Fruit fly (Drosophila melanogaster): Measurements from ENCODE around the gene CG33158.
A peak's percentile ranks its signal among the peaks of the same experiment; 100 is the strongest.

CG33158 gene

DNA sequence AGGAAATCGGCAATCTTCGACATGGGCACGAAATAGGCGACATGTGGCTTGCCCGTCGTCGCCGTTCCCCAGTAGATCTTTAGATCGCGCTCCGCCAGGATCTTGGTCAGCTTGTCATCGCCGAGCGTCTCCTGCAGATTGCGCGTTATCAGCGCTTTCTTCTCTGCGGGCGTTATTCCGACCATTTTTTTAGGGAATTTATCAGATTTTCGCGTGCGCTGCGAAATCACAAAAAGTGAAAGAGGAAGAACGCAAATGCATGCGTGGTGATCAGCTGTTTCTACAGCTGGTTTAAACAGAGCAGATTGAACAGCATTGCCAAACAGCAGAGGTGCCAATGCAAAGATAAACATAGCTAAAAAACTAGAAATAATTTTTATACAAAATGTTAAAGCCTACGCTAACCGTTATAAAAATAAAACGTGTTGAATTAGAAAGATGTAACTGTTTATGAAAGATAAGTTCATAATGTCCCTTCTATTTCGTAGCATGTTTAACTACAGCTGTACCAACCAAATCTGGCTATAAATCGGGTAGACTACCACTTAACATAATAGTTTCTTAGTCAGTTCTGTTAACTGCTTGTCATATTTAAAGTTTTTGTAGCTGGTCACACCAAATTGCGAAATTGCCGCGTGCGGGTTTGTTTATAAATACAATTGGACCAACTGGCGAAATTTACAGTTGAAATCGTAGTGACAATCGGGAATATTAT, at the start of gene CG33158, which contains the start of gene TyrRS:
Gene CG33158, plus strand, starts transcription at position 539 of the 715 bp plus-strand sequence.
Gene TyrRS, minus strand, starts transcription at position 244 of the 715 bp plus-strand sequence.
- no peak for TF ChIP-seq psq (optimal IDR thresholded peaks at IDR 0.05)
- TF ChIP-seq usp (GFP tag; optimal IDR thresholded peaks at IDR 0.05), result no peak

DNA sequence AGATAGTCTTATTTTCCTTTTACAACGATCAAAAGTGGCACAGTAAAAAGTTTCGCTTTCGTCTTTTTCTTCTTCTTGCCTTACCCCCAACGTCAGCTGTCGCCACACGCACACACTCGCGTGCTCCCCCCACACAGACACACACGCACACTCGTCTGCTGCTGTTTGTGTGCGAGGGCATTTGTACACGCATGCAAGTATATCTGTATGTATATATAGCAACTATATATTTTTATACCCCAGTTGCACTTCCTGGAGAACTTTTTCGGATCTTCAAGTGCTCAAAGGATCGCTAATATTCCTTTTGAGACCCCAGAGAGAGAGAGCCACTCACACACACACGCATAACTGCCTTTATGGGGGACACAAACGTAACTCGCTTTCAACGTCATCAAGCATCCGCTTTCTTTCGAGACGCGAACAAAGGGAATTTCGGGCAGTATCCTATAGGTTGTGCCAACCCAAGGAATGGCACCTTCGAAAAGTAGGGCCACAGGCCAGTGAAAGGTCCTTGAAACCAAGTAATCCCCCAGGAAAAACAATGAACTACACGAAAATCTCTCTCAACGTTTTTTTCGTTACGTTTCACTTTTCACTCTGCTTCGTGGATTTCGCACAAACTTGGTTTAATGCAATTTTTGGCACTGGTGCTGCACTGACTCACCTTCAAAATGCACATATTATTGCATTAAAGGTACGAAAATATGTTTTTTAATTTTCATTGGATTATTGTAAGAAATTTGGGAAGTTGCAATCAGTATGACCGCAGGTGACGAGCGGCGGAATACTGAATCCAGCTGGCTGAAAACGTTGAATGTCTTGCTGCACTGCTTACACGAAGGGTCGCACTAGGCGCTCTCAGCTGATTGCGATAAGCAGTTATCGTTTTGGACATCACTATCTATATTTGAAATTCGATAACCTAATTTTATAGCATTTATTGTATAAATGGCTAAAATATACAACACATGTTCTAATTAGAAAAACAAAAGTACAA, 41.3 kb upstream of the CG33158 start, which contains the start of gene roq:
Gene roq, minus strand, starts transcription at position 799 of the 997 bp plus-strand sequence.
- TF ChIP-seq CG8478 (optimal IDR thresholded peaks at IDR 0.05) (peak; percentile 9), psq (optimal IDR thresholded peaks at IDR 0.05) (no peak), Dll (optimal IDR thresholded peaks at IDR 0.05) (no peak)

dm6 chr3L:16380770-16381169, 38.6 kb upstream of the CG33158 start:
- no peak for TF ChIP-seq usp (GFP tag; optimal IDR thresholded peaks at IDR 0.05)
- no peak for TF ChIP-seq EcR (GFP tag; optimal IDR thresholded peaks at IDR 0.05)
- no peak for TF ChIP-seq psq (optimal IDR thresholded peaks at IDR 0.05)
- TF ChIP-seq Dll (optimal IDR thresholded peaks at IDR 0.05), result no peak
- no peak for TF ChIP-seq pan (optimal IDR thresholded peaks at IDR 0.05)
- no peak for TF ChIP-seq CG8478 (optimal IDR thresholded peaks at IDR 0.05)

- TF ChIP-seq EcR (GFP tag; optimal IDR thresholded peaks at IDR 0.05) (no peak), psq (optimal IDR thresholded peaks at IDR 0.05) (no peak), Dll (optimal IDR thresholded peaks at IDR 0.05) (no peak), CG8478 (optimal IDR thresholded peaks at IDR 0.05) (no peak), usp (GFP tag; optimal IDR thresholded peaks at IDR 0.05) (no peak), pan (optimal IDR thresholded peaks at IDR 0.05) (no peak)
Measured at dm6 chr3L:16381184-16381797, 38.1 kb upstream of the CG33158 start, which contains the start of gene Agpat4. Gene Agpat4, minus strand, starts transcription at chr3L:16381570.

DNA sequence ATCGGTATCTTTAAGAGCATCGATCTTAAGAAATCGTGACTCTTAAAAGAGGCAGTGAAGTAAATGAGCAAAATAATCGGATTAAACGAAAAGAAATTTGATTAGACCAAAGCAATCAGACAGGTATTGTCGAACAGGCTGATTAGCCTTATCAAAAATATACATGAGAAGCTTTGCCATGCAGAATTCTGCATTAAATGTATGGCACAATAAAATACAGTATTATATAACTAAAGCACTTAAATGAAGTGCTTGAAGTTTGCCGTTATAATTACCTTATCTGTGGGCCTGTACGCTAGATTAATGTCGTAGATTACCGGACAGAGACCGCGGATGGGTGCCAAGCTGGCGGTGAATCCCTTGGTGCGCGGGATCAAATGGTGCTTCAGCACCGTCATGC, 36.3 kb upstream of the CG33158 start:
- TF ChIP-seq EcR (GFP tag; optimal IDR thresholded peaks at IDR 0.05) (no peak), psq (optimal IDR thresholded peaks at IDR 0.05) (no peak), usp (GFP tag; optimal IDR thresholded peaks at IDR 0.05) (no peak), CG8478 (optimal IDR thresholded peaks at IDR 0.05) (no peak), pan (optimal IDR thresholded peaks at IDR 0.05) (no peak), Dll (optimal IDR thresholded peaks at IDR 0.05) (no peak)

DNA sequence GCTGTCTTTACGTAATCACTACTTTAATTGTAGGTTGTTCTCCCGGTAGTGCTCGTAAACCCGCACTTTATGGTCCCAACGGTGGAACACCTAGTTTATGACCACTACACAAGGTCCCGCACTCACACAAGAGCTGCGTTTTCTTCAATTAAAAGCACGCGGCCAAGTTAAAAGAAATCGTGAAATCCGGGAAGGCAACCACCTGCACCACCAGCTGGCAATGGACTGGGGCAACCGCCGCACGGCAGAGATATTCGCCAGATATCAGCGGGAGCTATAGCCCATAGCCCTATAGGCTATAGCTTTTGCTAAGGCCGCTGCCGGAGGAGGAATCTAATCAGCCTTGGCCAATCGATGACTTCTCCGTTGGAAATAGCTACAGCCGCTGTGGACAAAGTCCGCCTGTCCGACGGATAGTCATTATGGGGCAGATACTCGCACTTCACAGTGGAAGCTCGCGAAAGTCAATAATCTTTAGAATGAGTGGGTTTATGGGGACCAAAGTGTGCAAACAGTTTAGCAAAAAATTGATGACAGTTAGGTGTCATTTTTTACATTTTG, 35.2 kb upstream of the CG33158 start:
- no peak for TF ChIP-seq CG8478 (optimal IDR thresholded peaks at IDR 0.05)
- TF ChIP-seq EcR (GFP tag; optimal IDR thresholded peaks at IDR 0.05), result no peak
- TF ChIP-seq Dll (optimal IDR thresholded peaks at IDR 0.05), result no peak
- TF ChIP-seq pan (optimal IDR thresholded peaks at IDR 0.05), result no peak
- no peak for TF ChIP-seq usp (GFP tag; optimal IDR thresholded peaks at IDR 0.05)
- no peak for TF ChIP-seq psq (optimal IDR thresholded peaks at IDR 0.05)

dm6 chr3L:16385252-16385879, 34.0 kb upstream of the CG33158 start:
- TF ChIP-seq pan (optimal IDR thresholded peaks at IDR 0.05) (no peak), Dll (optimal IDR thresholded peaks at IDR 0.05) (no peak), CG8478 (optimal IDR thresholded peaks at IDR 0.05) (no peak), usp (GFP tag; optimal IDR thresholded peaks at IDR 0.05) (no peak), EcR (GFP tag; optimal IDR thresholded peaks at IDR 0.05) (no peak), psq (optimal IDR thresholded peaks at IDR 0.05) (no peak)

- TF ChIP-seq usp (GFP tag; optimal IDR thresholded peaks at IDR 0.05), result no peak
- TF ChIP-seq Dll (optimal IDR thresholded peaks at IDR 0.05), result no peak
- TF ChIP-seq CG8478 (optimal IDR thresholded peaks at IDR 0.05), result no peak
Measured at dm6 chr3L:16385880-16386584, 33.4 kb upstream of the CG33158 start, which contains the start of the genes Agpat3 and RAF2. Gene Agpat3, minus strand, starts transcription at chr3L:16385957. Gene RAF2, plus strand, starts transcription at chr3L:16386327.

DNA sequence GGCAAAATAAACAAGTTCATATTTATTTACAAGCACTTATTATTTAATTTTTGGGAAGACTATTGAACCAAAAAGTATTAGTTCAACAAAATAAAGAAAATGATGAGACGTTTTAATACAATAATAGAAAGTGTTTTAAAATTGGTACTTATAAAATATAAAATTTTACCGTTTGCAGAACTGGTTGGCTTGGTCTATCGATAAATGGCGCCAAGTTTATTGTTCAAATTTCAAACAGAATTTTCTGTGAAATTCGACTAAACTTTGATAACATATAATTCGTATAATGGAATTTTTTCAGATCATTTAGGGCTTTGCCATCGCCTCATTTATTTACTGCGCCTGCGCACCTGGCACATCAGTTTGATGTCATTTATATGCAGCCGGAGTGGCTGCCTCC, 28.6 kb upstream of the CG33158 start:
- TF ChIP-seq Dll (optimal IDR thresholded peaks at IDR 0.05), result no peak
- no peak for TF ChIP-seq psq (optimal IDR thresholded peaks at IDR 0.05)
- TF ChIP-seq pan (optimal IDR thresholded peaks at IDR 0.05), result no peak
- no peak for TF ChIP-seq EcR (GFP tag; optimal IDR thresholded peaks at IDR 0.05)
- TF ChIP-seq usp (GFP tag; optimal IDR thresholded peaks at IDR 0.05), result no peak
- TF ChIP-seq CG8478 (optimal IDR thresholded peaks at IDR 0.05), result no peak

DNA sequence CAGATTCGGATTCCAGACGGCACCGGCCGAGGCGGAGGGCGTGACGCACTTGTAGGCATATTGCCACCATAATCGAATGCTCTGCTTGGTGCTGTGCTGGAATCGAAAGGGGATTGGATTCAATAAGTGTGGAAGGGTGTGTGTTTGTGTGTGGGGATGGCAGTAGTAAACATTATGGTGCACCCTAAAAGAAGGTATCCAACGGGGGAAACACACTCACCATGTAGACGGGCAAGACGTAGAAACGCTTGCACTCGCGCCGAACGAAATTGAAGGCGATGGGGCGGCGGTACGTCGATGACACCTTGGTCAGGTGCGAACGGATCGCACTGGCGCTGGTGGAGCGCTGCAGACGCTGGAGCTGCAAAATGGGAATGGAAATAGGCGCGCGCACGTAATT, 28.1 kb upstream of the CG33158 start:
- TF ChIP-seq CG8478 (optimal IDR thresholded peaks at IDR 0.05), result no peak
- TF ChIP-seq pan (optimal IDR thresholded peaks at IDR 0.05), result no peak
- no peak for TF ChIP-seq usp (GFP tag; optimal IDR thresholded peaks at IDR 0.05)
- TF ChIP-seq Dll (optimal IDR thresholded peaks at IDR 0.05), result no peak
- no peak for TF ChIP-seq EcR (GFP tag; optimal IDR thresholded peaks at IDR 0.05)
- no peak for TF ChIP-seq psq (optimal IDR thresholded peaks at IDR 0.05)

Measured in whole organism.